Worm (Caenorhabditis elegans) whole organism, L4/young adult: Measurements from ENCODE around the gene F57H12.5.

Experiments
- dao-5 ChIP-seq: sonication (generic microtip); optimal IDR thresholded peaks from 2 replicates; lab custom pipeline; 2016; ENCODE audit warnings: missing genotype, missing genetic modification characterization, moderate library complexity, missing compliant biosample characterization
- him-1 ChIP-seq: sonication (generic microtip); optimal IDR thresholded peaks from 2 replicates; lab custom pipeline; 2016; ENCODE audit warnings: missing genotype, missing genetic modification reagents, missing genetic modification characterization, missing compliant biosample characterization

DNA sequence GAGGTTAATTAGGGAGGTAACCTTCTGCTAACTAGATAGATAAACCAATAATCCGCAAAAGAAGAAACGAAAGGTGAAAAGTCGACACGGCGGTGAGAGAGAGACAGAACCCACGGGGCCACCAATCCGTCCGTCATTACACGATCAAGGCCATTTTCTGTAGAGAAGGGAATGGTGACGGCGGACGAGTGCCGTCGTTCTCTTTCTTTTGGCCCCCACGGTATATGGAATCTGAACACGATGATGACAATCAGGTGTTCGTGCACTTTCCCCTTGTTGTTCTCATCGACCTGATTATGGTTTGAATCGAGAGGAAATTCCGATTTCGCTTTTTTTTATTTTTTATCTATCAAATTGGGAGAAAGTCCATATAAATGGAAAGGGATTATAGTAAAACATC, 42.3 kb downstream of the F57H12.5 start:
- TF ChIP-seq dao-5 (tag; lab: Kevin White, UChicago), result no peak
- TF ChIP-seq him-1 (tag; lab: Kevin White, UChicago), result no peak
